Worm (Caenorhabditis elegans): ENCODE data around the gene K12B6.9.

K12B6.9 gene

DNA sequence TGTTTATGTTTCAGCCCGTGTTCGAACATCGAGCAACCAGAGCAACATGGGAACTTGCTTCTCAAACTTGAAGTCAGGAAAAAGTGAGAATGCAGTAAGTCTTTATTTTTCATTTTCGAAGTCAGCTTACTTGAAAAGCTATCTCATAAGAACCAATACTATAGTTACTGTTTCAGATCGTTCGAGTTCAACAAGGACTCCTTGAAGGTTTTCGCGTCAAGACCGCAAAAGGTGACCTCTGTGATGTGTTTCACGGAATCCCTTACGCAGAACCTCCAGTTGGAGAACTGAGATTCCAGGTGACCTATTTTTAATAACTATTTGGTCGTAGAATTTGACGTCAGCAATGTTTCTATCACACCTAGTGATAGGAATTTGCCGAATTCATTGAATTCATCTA is 31.1 kb upstream of the K12B6.9 start:
- no peak for TF ChIP-seq mml-1 (tag; optimal IDR thresholded peaks at IDR 0.05)
- TF ChIP-seq nhr-77 (tag; optimal IDR thresholded peaks at IDR 0.05), result no peak
- TF ChIP-seq fkh-2 (tag; optimal IDR thresholded peaks at IDR 0.05), result no peak
- TF ChIP-seq nfya-1 (tag; optimal IDR thresholded peaks at IDR 0.05; ENCODE audit: insufficient read depth), result no peak
- no peak for TF ChIP-seq daf-12 (tag; optimal IDR thresholded peaks at IDR 0.05)
- TF ChIP-seq pqm-1 (tag; optimal IDR thresholded peaks at IDR 0.05), result no peak
- TF ChIP-seq nhr-23 (tag; optimal IDR thresholded peaks at IDR 0.05), result no peak

ce11 chrV:6322749-6323367 is 30.4 kb upstream of the K12B6.9 start:
- no peak for TF ChIP-seq nhr-12 (tag; optimal IDR thresholded peaks at IDR 0.05)
- no peak for TF ChIP-seq aly-2 (tag; optimal IDR thresholded peaks at IDR 0.05)
- TF ChIP-seq R02D3.7 (tag; optimal IDR thresholded peaks at IDR 0.05), result no peak
- peak; percentile 68 for TF ChIP-seq nhr-25 (tag; optimal IDR thresholded peaks at IDR 0.05)
- no peak for TF ChIP-seq elt-1 (tag; optimal IDR thresholded peaks at IDR 0.05)
- TF ChIP-seq nhr-23 (tag; optimal IDR thresholded peaks at IDR 0.05), result peak; percentile 53
- no peak for TF ChIP-seq ztf-4 (tag; optimal IDR thresholded peaks at IDR 0.05)
- TF ChIP-seq unc-62 (GFP tag; optimal IDR thresholded peaks at IDR 0.05), result no peak
- TF ChIP-seq nhr-43 (tag; optimal IDR thresholded peaks at IDR 0.05; ENCODE audit: poor library complexity, severe bottlenecking), result peak; percentile 20
- TF ChIP-seq egl-5 (tag; optimal IDR thresholded peaks at IDR 0.05), result no peak

ce11 chrV:6321733-6322198 is 29.3 kb upstream of the K12B6.9 start, which contains the start of gene T28C12.15:
Gene T28C12.15 (minus strand): TSS chrV:6321783.
- TF ChIP-seq nhr-25 (tag; optimal IDR thresholded peaks at IDR 0.05), result no peak
- no peak for TF ChIP-seq nhr-28 (tag; optimal IDR thresholded peaks at IDR 0.05)
- TF ChIP-seq fos-1 (tag; optimal IDR thresholded peaks at IDR 0.05), result no peak
- TF ChIP-seq nhr-77 (tag; optimal IDR thresholded peaks at IDR 0.05), result no peak
- no peak for TF ChIP-seq sea-2 (GFP tag; optimal IDR thresholded peaks at IDR 0.05)
- TF ChIP-seq elt-2 (tag; optimal IDR thresholded peaks at IDR 0.05), result no peak
- TF ChIP-seq hmg-11 (tag; optimal IDR thresholded peaks at IDR 0.05), result no peak
- TF ChIP-seq egl-27 (tag; optimal IDR thresholded peaks at IDR 0.05), result no peak
- no peak for TF ChIP-seq egl-5 (tag; optimal IDR thresholded peaks at IDR 0.05)

ce11 chrV:6321280-6321679 is 28.8 kb upstream of the K12B6.9 start:
- TF ChIP-seq egl-5 (tag; optimal IDR thresholded peaks at IDR 0.05), result no peak
- no peak for TF ChIP-seq ama-1 (optimal IDR thresholded peaks at IDR 0.05)
- no peak for TF ChIP-seq nfya-1 (tag; optimal IDR thresholded peaks at IDR 0.05; ENCODE audit: insufficient read depth)
- no peak for TF ChIP-seq lin-39 (tag; optimal IDR thresholded peaks at IDR 0.05)
- no peak for TF ChIP-seq elt-1 (tag; optimal IDR thresholded peaks at IDR 0.05)
- no peak for TF ChIP-seq pqm-1 (tag; optimal IDR thresholded peaks at IDR 0.05)
- no peak for TF ChIP-seq nhr-76 (tag; optimal IDR thresholded peaks at IDR 0.05)
- no peak for TF ChIP-seq skn-1 (tag; optimal IDR thresholded peaks at IDR 0.05)
- no peak for TF ChIP-seq nhr-28 (tag; optimal IDR thresholded peaks at IDR 0.05)
- no peak for TF ChIP-seq jun-1 (tag; optimal IDR thresholded peaks at IDR 0.05)
- no peak for TF ChIP-seq nhr-237 (tag; optimal IDR thresholded peaks at IDR 0.05)
- TF ChIP-seq ztf-11 (tag; optimal IDR thresholded peaks at IDR 0.05), result no peak
- TF ChIP-seq daf-12 (tag; optimal IDR thresholded peaks at IDR 0.05), result no peak
- no peak for TF ChIP-seq ceh-28 (tag; optimal IDR thresholded peaks at IDR 0.05)
- TF ChIP-seq nhr-12 (tag; optimal IDR thresholded peaks at IDR 0.05), result no peak
- no peak for TF ChIP-seq unc-62 (GFP tag; optimal IDR thresholded peaks at IDR 0.05)

DNA sequence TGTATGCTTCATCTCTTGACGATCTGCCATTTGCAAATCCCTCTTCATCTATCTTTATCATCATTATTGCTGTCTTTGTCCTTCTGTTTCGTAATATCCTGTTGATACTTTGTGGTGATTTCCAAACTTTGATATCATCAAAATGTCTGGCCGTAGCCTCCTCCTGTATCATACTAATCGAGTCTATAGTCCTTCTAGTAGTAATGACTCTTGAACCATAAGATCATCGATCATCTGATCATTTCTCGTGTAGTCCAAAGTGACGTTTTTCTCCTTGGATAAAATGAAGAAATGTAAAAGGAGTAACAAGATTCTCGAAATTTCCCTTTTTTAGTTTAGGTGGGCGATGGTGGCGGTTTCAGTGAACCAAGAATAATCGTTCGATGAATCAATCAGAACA is 26.9 kb upstream of the K12B6.9 start:
- TF ChIP-seq pqm-1 (tag; optimal IDR thresholded peaks at IDR 0.05) (no peak), nhr-76 (tag; optimal IDR thresholded peaks at IDR 0.05) (no peak), elt-3 (tag; optimal IDR thresholded peaks at IDR 0.05) (peak in 1 of 3 experiments; percentile 36), skn-1 (tag; optimal IDR thresholded peaks at IDR 0.05) (no peak), nhr-11 (tag; optimal IDR thresholded peaks at IDR 0.05) (no peak), tbx-2 (tag; optimal IDR thresholded peaks at IDR 0.05) (no peak), daf-12 (tag; optimal IDR thresholded peaks at IDR 0.05) (no peak), unc-62 (GFP tag; optimal IDR thresholded peaks at IDR 0.05) (no peak), nhr-25 (tag; optimal IDR thresholded peaks at IDR 0.05) (peak; percentile 18), aly-2 (tag; optimal IDR thresholded peaks at IDR 0.05) (no peak), elt-2 (tag; optimal IDR thresholded peaks at IDR 0.05) (no peak), nhr-43 (tag; optimal IDR thresholded peaks at IDR 0.05; ENCODE audit: poor library complexity, severe bottlenecking) (peak; percentile 44)

Data from whole organism, L3 larva.